Worm (Caenorhabditis elegans): ENCODE data around the gene str-172.

str-172 gene

ce11 chrIV:4867610-4868009 lies at the start of gene str-172:
TSS of gene str-172 (minus strand) at chrIV:4867710.
- TF ChIP-seq pha-4 (tag; optimal IDR thresholded peaks at IDR 0.05) = no peak
- TF ChIP-seq F52B5.7 (tag; optimal IDR thresholded peaks at IDR 0.05) = no peak
- TF ChIP-seq egrh-3 (GFP tag; IDR thresholded peaks at IDR 0.05) = no peak
- TF ChIP-seq F55B11.4 (tag; optimal IDR thresholded peaks at IDR 0.05; ENCODE audit: borderline replicate concordance, insufficient read depth) = no peak
- no peak for TF ChIP-seq rcor-1 (GFP tag; IDR thresholded peaks at IDR 0.05)
- no peak for TF ChIP-seq him-1 (tag; optimal IDR thresholded peaks at IDR 0.05)
- no peak for TF ChIP-seq egl-44 (GFP tag; IDR thresholded peaks at IDR 0.05)
- no peak for TF ChIP-seq madf-10 (tag; optimal IDR thresholded peaks at IDR 0.05)
- no peak for TF ChIP-seq rpc-1 (optimal IDR thresholded peaks at IDR 0.05)
- TF ChIP-seq rpc-1 (tag; optimal IDR thresholded peaks at IDR 0.05) = no peak
- no peak for TF ChIP-seq hrde-1 (tag; optimal IDR thresholded peaks at IDR 0.05; ENCODE audit: borderline replicate concordance)
- TF ChIP-seq snpc-3.4 (tag; optimal IDR thresholded peaks at IDR 0.05) = no peak
- no peak for TF ChIP-seq nhr-27 (tag; optimal IDR thresholded peaks at IDR 0.05)
- no peak for TF ChIP-seq attf-5 (GFP tag; optimal IDR thresholded peaks at IDR 0.05)
- no peak for TF ChIP-seq egl-18 (GFP tag; IDR thresholded peaks at IDR 0.05)
- TF ChIP-seq repo-1 (tag; optimal IDR thresholded peaks at IDR 0.05) = no peak
- TF ChIP-seq K12H6.12 (tag; optimal IDR thresholded peaks at IDR 0.05) = no peak
- TF ChIP-seq lin-26 (GFP tag; IDR thresholded peaks at IDR 0.05) = no peak

- TF ChIP-seq madf-8 (GFP tag; conservative IDR thresholded peaks at IDR 0.05) (no peak), madf-10 (tag; optimal IDR thresholded peaks at IDR 0.05) (no peak), F39B2.1 (GFP tag; IDR thresholded peaks at IDR 0.05) (no peak), snpc-1.1 (tag; optimal IDR thresholded peaks at IDR 0.05; ENCODE audit: insufficient read depth) (no peak), B0336.3 (GFP tag; IDR thresholded peaks at IDR 0.05) (no peak), chd-7 (tag; optimal IDR thresholded peaks at IDR 0.05) (no peak), ztf-25 (GFP tag; IDR thresholded peaks at IDR 0.05) (no peak), lir-1 (GFP tag; conservative IDR thresholded peaks at IDR 0.05) (no peak), dox-1 (GFP tag; IDR thresholded peaks at IDR 0.05) (no peak)
Measured at ce11 chrIV:4915689-4916088, 48.2 kb upstream of the str-172 start, which contains the start of gene str-155. TSS of gene str-155 (plus strand) at chrIV:4915989.

- no peak for TF ChIP-seq ztf-3 (GFP tag; optimal IDR thresholded peaks at IDR 0.05)
- TF ChIP-seq F49E8.2 (tag; optimal IDR thresholded peaks at IDR 0.05; ENCODE audit: insufficient read depth) = no peak
- no peak for TF ChIP-seq ama-1 (optimal IDR thresholded peaks at IDR 0.05)
- TF ChIP-seq ama-1 (GFP tag; optimal IDR thresholded peaks at IDR 0.05) = no peak
- TF ChIP-seq attf-6 (GFP tag; IDR thresholded peaks at IDR 0.05) = no peak
Measured at ce11 chrIV:4913090-4913489, 45.6 kb upstream of the str-172 start, which contains the start of gene str-156. TSS of gene str-156 (plus strand) at chrIV:4913390.

ce11 chrIV:4909039-4909438 lies 41.5 kb upstream of the str-172 start, which contains the start of gene str-159:
TSS of gene str-159 (plus strand) at chrIV:4909339.
- TF ChIP-seq aptf-3 (GFP tag; IDR thresholded peaks at IDR 0.05) (no peak), fkh-3 (tag; optimal IDR thresholded peaks at IDR 0.05) (no peak), tbx-9 (tag; optimal IDR thresholded peaks at IDR 0.05; ENCODE audit: borderline replicate concordance) (no peak), madf-6 (GFP tag; IDR thresholded peaks at IDR 0.05) (no peak), somi-1 (GFP tag; optimal IDR thresholded peaks at IDR 0.05) (no peak), pha-4 (tag; optimal IDR thresholded peaks at IDR 0.05) (no peak), ztf-6 (GFP tag; IDR thresholded peaks at IDR 0.05) (no peak), hmg-20 (GFP tag; IDR thresholded peaks at IDR 0.05) (no peak), T07F8.4 (tag; optimal IDR thresholded peaks at IDR 0.05) (no peak), mel-28 (tag; optimal IDR thresholded peaks at IDR 0.05; ENCODE audit: borderline replicate concordance) (no peak), akir-1 (GFP tag; optimal IDR thresholded peaks at IDR 0.05) (no peak), nfyb-1 (GFP tag; IDR thresholded peaks at IDR 0.05) (no peak)
